Worm (Caenorhabditis elegans) whole organism, early embryonic: ENCODE results near the gene F59B10.2.

Experiments
- B0310.2 ChIP-seq: sonication (generic microtip); optimal IDR thresholded peaks from 2 replicates; lab custom pipeline; 2016; ENCODE audit warnings: mild to moderate bottlenecking, missing genetic modification characterization, missing compliant biosample characterization
- F13C5.2 ChIP-seq: sonication (generic microtip); optimal IDR thresholded peaks from 2 replicates; lab custom pipeline; 2017; ENCODE audit warnings: mild to moderate bottlenecking, missing genetic modification characterization, inconsistent platforms, missing compliant biosample characterization
- aly-1 ChIP-seq: sonication (generic microtip); optimal IDR thresholded peaks from 2 replicates; lab custom pipeline; 2016; ENCODE audit warnings: missing genetic modification characterization, missing compliant biosample characterization
- ama-1 ChIP-seq: fragments of 150-350 bp; optimal IDR thresholded peaks from 2 replicates; lab custom pipeline; 2014
- ceh-13 ChIP-seq: fragments of 200-800 bp; sonication (Bioruptor generic); optimal IDR thresholded peaks from 2 replicates; lab custom pipeline; 2018; ENCODE audit warnings: mild to moderate bottlenecking, missing genetic modification characterization, missing compliant biosample characterization
- ceh-36 ChIP-seq: sonication (generic microtip); optimal IDR thresholded peaks from 2 replicates; lab custom pipeline; 2016; ENCODE audit warnings: missing genetic modification characterization, inconsistent platforms, missing compliant biosample characterization
- ets-7 ChIP-seq: sonication (generic microtip); optimal IDR thresholded peaks from 2 replicates; lab custom pipeline; 2016; ENCODE audit warnings: missing genotype, missing genetic modification characterization, missing compliant biosample characterization
- flt-1 ChIP-seq: fragments of 200-800 bp; sonication (Bioruptor generic); IDR thresholded peaks from 2 replicates; pipeline ENCODE4 v1.3.6; 2022; ENCODE audit warnings: missing genetic modification characterization, missing compliant biosample characterization
- hmbx-1 ChIP-seq: sonication (generic microtip); optimal IDR thresholded peaks from 2 replicates; lab custom pipeline; 2016; ENCODE audit warnings: mild to moderate bottlenecking, missing genetic modification characterization, missing compliant biosample characterization
- hmg-4 ChIP-seq: fragments of 200-800 bp; sonication (Bioruptor generic); optimal IDR thresholded peaks from 2 replicates; lab custom pipeline; 2018; ENCODE audit warnings: mild to moderate bottlenecking, missing genetic modification characterization, missing compliant biosample characterization
- hnd-1 ChIP-seq: sonication (generic microtip); optimal IDR thresholded peaks from 2 replicates; lab custom pipeline; 2016; ENCODE audit warnings: missing genetic modification characterization, missing compliant biosample characterization
- pes-1 ChIP-seq: fragments of 200-800 bp; sonication (Bioruptor generic); IDR thresholded peaks from 2 replicates; pipeline ENCODE4 v1.3.6; 2022; ENCODE audit warnings: missing genetic modification reagents, missing genetic modification characterization, missing compliant biosample characterization
- scrt-1 ChIP-seq: fragments of 200-800 bp; sonication (Bioruptor generic); IDR thresholded peaks from 2 replicates; pipeline ENCODE4 v1.3.6; 2022; ENCODE audit warnings: missing genetic modification characterization, missing compliant biosample characterization
- sea-1 ChIP-seq: fragments of 200-800 bp; sonication (Bioruptor generic); conservative IDR thresholded peaks from 2 replicates; pipeline ENCODE4 v1.3.6; 2022; ENCODE audit warnings: missing genetic modification characterization, missing compliant biosample characterization
- tbx-11 ChIP-seq: fragments of 200-800 bp; sonication (Bioruptor generic); IDR thresholded peaks from 2 replicates; pipeline ENCODE4 v1.3.6; 2022; ENCODE audit warnings: missing genetic modification characterization, missing compliant biosample characterization
- tbx-37 ChIP-seq: fragments of 200-800 bp; sonication (Bioruptor generic); conservative IDR thresholded peaks from 2 replicates; pipeline ENCODE4 v1.3.6; 2022; ENCODE audit warnings: missing genetic modification reagents, missing genetic modification characterization, missing compliant biosample characterization
- tra-4 ChIP-seq: sonication (generic microtip); optimal IDR thresholded peaks from 2 replicates; lab custom pipeline; 2017; ENCODE audit warnings: missing genetic modification characterization, missing compliant biosample characterization

The F59B10.2 gene

ce11 chrII:10509746-10510145, at the start of gene F59B10.2:
F59B10.2 (minus strand) TSS chrII:10509846.
- no peak for TF ChIP-seq tbx-11 (GFP tag; lab: Robert Waterston, UW)

DNA sequence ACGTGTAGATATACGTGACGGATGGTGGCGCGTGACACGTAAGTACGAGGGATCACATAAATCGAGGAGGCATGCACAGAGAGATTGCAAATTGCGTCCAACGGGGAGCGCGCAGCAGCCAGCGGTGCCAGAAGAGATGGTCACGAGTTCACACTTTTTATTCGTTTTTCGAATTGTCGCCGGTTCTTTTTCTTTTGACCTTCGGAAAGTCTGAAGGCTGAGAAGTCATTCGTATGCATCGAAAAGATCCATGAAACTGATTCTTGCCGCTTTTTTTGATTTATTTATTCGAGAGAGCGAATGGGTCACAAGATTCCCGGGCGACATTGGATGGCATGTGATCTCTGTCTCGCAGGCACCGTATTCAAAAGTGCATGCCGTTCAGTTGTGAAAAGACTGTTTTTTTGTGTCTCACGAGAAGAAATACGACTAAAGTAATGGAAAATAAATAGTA, 49.3 kb upstream of the F59B10.2 start:
- TF ChIP-seq tbx-37 (GFP tag; lab: Robert Waterston, UW) (no peak), tra-4 (tag; lab: Kevin White, UChicago) (no peak), pes-1 (no peak), F13C5.2 (tag; lab: Kevin White, UChicago) (no peak), hmbx-1 (tag; lab: Kevin White, UChicago) (no peak), scrt-1 (GFP tag; lab: Robert Waterston, UW) (no peak), ceh-13 (GFP tag; lab: Kevin White, UChicago) (no peak), sea-1 (GFP tag; lab: Robert Waterston, UW) (no peak), tbx-11 (GFP tag; lab: Robert Waterston, UW) (no peak), hnd-1 (tag; lab: Kevin White, UChicago) (no peak), B0310.2 (no peak), ets-7 (tag; lab: Kevin White, UChicago) (no peak), hmg-4 (GFP tag; lab: Kevin White, UChicago) (no peak), ama-1 (lab: Kevin White, UChicago) (no peak), ceh-36 (tag; lab: Kevin White, UChicago) (no peak), aly-1 (tag; lab: Kevin White, UChicago) (no peak), flt-1 (GFP tag; lab: Robert Waterston, UW) (no peak)

DNA sequence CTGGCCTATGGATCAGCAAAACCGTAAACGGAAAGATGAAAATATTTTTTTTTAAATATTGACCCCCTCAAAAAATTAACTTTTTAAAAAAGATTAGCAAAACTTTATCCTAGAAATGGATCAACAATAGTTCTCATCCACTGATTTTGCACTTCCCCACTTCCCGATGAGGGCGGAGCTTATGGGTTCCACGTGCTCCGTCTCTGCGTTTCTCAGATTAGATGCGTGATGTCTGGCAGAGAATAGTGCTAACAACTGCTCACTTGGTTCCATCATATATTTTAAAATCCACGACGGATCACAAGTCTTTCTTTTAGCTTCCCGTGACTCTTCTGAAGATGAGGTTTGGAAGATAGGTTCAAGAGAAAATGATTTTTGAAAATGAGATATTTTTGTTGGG, 48.7 kb upstream of the F59B10.2 start:
- TF ChIP-seq F13C5.2 (tag; lab: Kevin White, UChicago) (no peak), tra-4 (tag; lab: Kevin White, UChicago) (no peak), flt-1 (GFP tag; lab: Robert Waterston, UW) (no peak), hmg-4 (GFP tag; lab: Kevin White, UChicago) (no peak), pes-1 (no peak), ama-1 (lab: Kevin White, UChicago) (no peak), hmbx-1 (tag; lab: Kevin White, UChicago) (no peak), ceh-36 (tag; lab: Kevin White, UChicago) (no peak), ets-7 (tag; lab: Kevin White, UChicago) (no peak), scrt-1 (GFP tag; lab: Robert Waterston, UW) (no peak)

- TF ChIP-seq aly-1 (tag; lab: Kevin White, UChicago): no peak
- no peak for TF ChIP-seq tbx-37 (GFP tag; lab: Robert Waterston, UW)
- no peak for TF ChIP-seq tra-4 (tag; lab: Kevin White, UChicago)
- TF ChIP-seq hmg-4 (GFP tag; lab: Kevin White, UChicago): no peak
- TF ChIP-seq hnd-1 (tag; lab: Kevin White, UChicago): no peak
- no peak for TF ChIP-seq pes-1
- no peak for TF ChIP-seq hmbx-1 (tag; lab: Kevin White, UChicago)
- no peak for TF ChIP-seq tbx-11 (GFP tag; lab: Robert Waterston, UW)
- TF ChIP-seq ama-1 (lab: Kevin White, UChicago): no peak
- TF ChIP-seq flt-1 (GFP tag; lab: Robert Waterston, UW): no peak
- TF ChIP-seq scrt-1 (GFP tag; lab: Robert Waterston, UW): no peak
- no peak for TF ChIP-seq sea-1 (GFP tag; lab: Robert Waterston, UW)
Observed at ce11 chrII:10557206-10557574, 47.5 kb upstream of the F59B10.2 start.

- TF ChIP-seq ama-1 (lab: Kevin White, UChicago) (no peak), hmbx-1 (tag; lab: Kevin White, UChicago) (no peak), flt-1 (GFP tag; lab: Robert Waterston, UW) (no peak), tbx-11 (GFP tag; lab: Robert Waterston, UW) (no peak), sea-1 (GFP tag; lab: Robert Waterston, UW) (no peak), tbx-37 (GFP tag; lab: Robert Waterston, UW) (no peak), scrt-1 (GFP tag; lab: Robert Waterston, UW) (no peak), ceh-13 (GFP tag; lab: Kevin White, UChicago) (no peak)
Observed at ce11 chrII:10556550-10557205, 47.0 kb upstream of the F59B10.2 start.

DNA sequence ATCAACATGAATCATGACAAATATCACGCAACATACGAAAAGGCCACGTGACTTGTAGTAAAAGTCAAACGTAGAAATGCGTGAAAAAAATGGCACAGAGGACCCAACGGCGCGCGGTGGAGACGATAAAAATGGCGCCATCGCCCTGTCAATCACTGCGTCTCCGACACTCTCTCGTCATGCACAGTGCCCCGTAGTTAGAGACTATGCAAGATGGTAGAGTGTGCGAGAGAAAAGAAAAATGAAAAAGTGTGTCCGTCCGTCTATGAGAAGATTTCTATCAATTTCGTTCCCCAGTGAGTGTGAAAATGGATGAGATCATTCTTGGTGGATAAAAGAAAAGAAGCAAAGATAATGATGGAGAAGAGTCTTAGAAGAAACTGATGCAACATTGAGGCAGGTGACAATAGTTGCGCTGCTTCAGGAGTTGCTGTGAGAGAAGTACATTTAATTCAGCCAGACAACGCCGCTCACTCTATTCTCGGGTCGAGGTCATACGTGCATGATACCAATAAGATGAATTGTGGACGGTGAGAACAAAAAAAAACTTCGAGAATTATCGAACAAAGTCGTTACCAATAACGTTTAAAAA, 45.9 kb upstream of the F59B10.2 start:
- no peak for TF ChIP-seq tra-4 (tag; lab: Kevin White, UChicago)
- no peak for TF ChIP-seq flt-1 (GFP tag; lab: Robert Waterston, UW)
- no peak for TF ChIP-seq ama-1 (lab: Kevin White, UChicago)
- TF ChIP-seq tbx-11 (GFP tag; lab: Robert Waterston, UW): no peak
- no peak for TF ChIP-seq ceh-36 (tag; lab: Kevin White, UChicago)
- no peak for TF ChIP-seq F13C5.2 (tag; lab: Kevin White, UChicago)
- TF ChIP-seq hmg-4 (GFP tag; lab: Kevin White, UChicago): no peak
- no peak for TF ChIP-seq hnd-1 (tag; lab: Kevin White, UChicago)
- no peak for TF ChIP-seq pes-1
- no peak for TF ChIP-seq ceh-13 (GFP tag; lab: Kevin White, UChicago)
- no peak for TF ChIP-seq aly-1 (tag; lab: Kevin White, UChicago)
- TF ChIP-seq scrt-1 (GFP tag; lab: Robert Waterston, UW): no peak
- TF ChIP-seq hmbx-1 (tag; lab: Kevin White, UChicago): no peak
- TF ChIP-seq tbx-37 (GFP tag; lab: Robert Waterston, UW): no peak
- no peak for TF ChIP-seq B0310.2
- TF ChIP-seq sea-1 (GFP tag; lab: Robert Waterston, UW): no peak
- no peak for TF ChIP-seq ets-7 (tag; lab: Kevin White, UChicago)

DNA sequence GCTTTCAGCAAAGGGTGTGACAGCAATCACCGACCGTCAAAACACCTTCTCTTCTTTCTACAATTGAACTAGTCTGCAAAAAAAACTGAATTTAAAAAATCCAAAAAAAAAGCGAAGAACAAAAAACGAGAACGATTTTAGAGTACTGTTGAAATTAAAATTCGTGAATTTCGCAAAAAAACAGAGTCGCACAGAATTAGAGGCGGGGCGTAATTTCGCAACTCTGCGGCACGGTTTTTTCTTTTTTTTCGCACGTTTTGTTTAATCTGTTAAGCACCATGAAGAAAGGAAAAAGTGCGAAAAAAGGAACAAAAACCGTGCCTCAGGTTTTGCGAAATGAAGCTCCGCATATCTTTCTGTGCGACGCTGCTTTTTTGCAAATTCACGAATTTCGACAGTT, 45.3 kb upstream of the F59B10.2 start, which contains the start of gene mnk-1:
mnk-1 (minus strand) TSS at position 73 of the 400 bp plus-strand sequence.
- no peak for TF ChIP-seq ama-1 (lab: Kevin White, UChicago)
- no peak for TF ChIP-seq B0310.2
- TF ChIP-seq pes-1: no peak
- TF ChIP-seq F13C5.2 (tag; lab: Kevin White, UChicago): no peak
- no peak for TF ChIP-seq flt-1 (GFP tag; lab: Robert Waterston, UW)
